Worm (Caenorhabditis elegans) whole organism, late embryonic: Measurements from ENCODE around the gene Y58A7A.2.

Experiments used
- C38D4.7 ChIP-seq: fragments of 200-800 bp; sonication (Bioruptor generic); optimal IDR thresholded peaks from 2 replicates; lab custom pipeline; 2018; ENCODE audit warnings: mild to moderate bottlenecking, missing genetic modification characterization, moderate library complexity, missing compliant biosample characterization
- F13H6.1 ChIP-seq: sonication (generic microtip); optimal IDR thresholded peaks from 2 replicates; lab custom pipeline; 2016; ENCODE audit warnings: missing genetic modification characterization, missing compliant biosample characterization
- ama-1 ChIP-seq: fragments of 150-350 bp; optimal IDR thresholded peaks from 2 replicates; lab custom pipeline; 2014
- elt-2 ChIP-seq: sonication (generic microtip); optimal IDR thresholded peaks from 2 replicates; lab custom pipeline; 2016; ENCODE audit warnings: missing genetic modification reagents, missing genetic modification characterization, missing compliant biosample characterization
- fkh-10 ChIP-seq: fragments of 150-350 bp; optimal IDR thresholded peaks from 2 replicates; lab custom pipeline; 2014; ENCODE audit warnings: missing biosample characterization, missing genetic modification reagents, missing genetic modification characterization
- nhr-11 ChIP-seq: fragments of 150-350 bp; optimal IDR thresholded peaks from 2 replicates; lab custom pipeline; 2014; ENCODE audit warnings: missing biosample characterization, missing genetic modification characterization
- npax-4 ChIP-seq: sonication (generic microtip); optimal IDR thresholded peaks from 2 replicates; lab custom pipeline; 2016; ENCODE audit warnings: missing genetic modification characterization, missing compliant biosample characterization
- pag-3 ChIP-seq: sonication (generic microtip); optimal IDR thresholded peaks from 2 replicates; lab custom pipeline; 2016; ENCODE audit warnings: missing compliant biosample characterization, missing genetic modification characterization, borderline replicate concordance

DNA sequence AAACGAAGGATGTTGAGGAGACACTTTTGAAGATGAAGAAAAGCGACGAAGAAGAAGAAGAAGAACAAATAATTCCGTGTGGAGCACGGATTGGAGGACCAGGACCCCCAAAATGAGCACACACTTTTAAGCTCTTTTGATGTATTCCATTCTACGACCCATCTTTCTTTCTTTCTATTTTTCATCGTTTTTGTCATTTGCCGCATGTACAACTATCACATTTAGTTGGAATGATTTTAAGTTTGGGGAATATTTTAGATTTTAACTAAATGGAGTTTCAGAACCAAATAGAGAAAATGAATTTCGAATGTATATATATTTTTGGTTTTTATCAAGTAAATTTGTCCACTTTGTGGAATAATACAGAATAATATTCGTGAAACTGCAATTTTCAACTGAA lies 26.9 kb upstream of the Y58A7A.2 start, which contains the start of gene unc-46:
- TF ChIP-seq pag-3 (tag; lab: Kevin White, UChicago) (no peak), C38D4.7 (no peak), npax-4 (no peak), F13H6.1 (tag; lab: Kevin White, UChicago) (no peak), elt-2 (tag; lab: Kevin White, UChicago) (no peak), fkh-10 (GFP tag; lab: Kevin White, UChicago) (no peak), ama-1 (lab: Kevin White, UChicago) (no peak), nhr-11 (no peak)
